In genomic region chrV:116243-116642, ce11 we compare ENCODE assay signal across 4 worm cellular contexts.
TF ChIP-seq lines count a peak whose summit lies in the region.

No protein-coding gene starts in this region.

TF ChIP-seq in whole organism, L4 larva, 104 proteins besides CTCF, POLR2A, EP300 and RAD21:
- TF ChIP-seq skn-1 (tag; optimal IDR thresholded peaks at IDR 0.05; lab: Kevin White, UChicago) (no peak), aha-1 (tag; lab: Kevin White, UChicago) (peak; percentile 65), hlh-30 (tag; optimal IDR thresholded peaks at IDR 0.05; lab: Kevin White, UChicago; ENCODE audit: insufficient read depth) (no peak), nhr-28 (tag; optimal IDR thresholded peaks at IDR 0.05; lab: Kevin White, UChicago) (no peak), egl-27 (tag; optimal IDR thresholded peaks at IDR 0.05; lab: Kevin White, UChicago) (no peak), cey-2 (tag; optimal IDR thresholded peaks at IDR 0.05; lab: Kevin White, UChicago; ENCODE audit: borderline replicate concordance, insufficient read depth) (no peak), lim-7 (GFP tag; IDR thresholded peaks at IDR 0.05; lab: Robert Waterston, UW) (0 out of 2 replicates have a peak, but pooled peaks have one; percentile 30), nhr-111 (GFP tag; optimal IDR thresholded peaks at IDR 0.05; lab: Kevin White, UChicago) (no peak), ZK337.2 (GFP tag; IDR thresholded peaks at IDR 0.05; lab: Robert Waterston, UW) (no peak), dmd-6 (GFP tag; IDR thresholded peaks at IDR 0.05; lab: Robert Waterston, UW) (no peak), aly-2 (tag; optimal IDR thresholded peaks at IDR 0.05; lab: Kevin White, UChicago) (no peak), daf-16 (GFP tag; optimal IDR thresholded peaks at IDR 0.05; lab: Kevin White, UChicago) (no peak), daf-16 (tag; optimal IDR thresholded peaks at IDR 0.05; lab: Kevin White, UChicago) (no peak), dmd-9 (GFP tag; IDR thresholded peaks at IDR 0.05; lab: Robert Waterston, UW) (no peak), nhr-41 (GFP tag; IDR thresholded peaks at IDR 0.05; lab: Robert Waterston, UW) (no peak), unc-62 (GFP tag; optimal IDR thresholded peaks at IDR 0.05 in 1 of 2; lab: Kevin White, UChicago) (peak in 1 of 2 experiments; percentile 45), unc-62 (tag; optimal IDR thresholded peaks at IDR 0.05; lab: Kevin White, UChicago) (no peak), set-16 (GFP tag; IDR thresholded peaks at IDR 0.05; lab: Robert Waterston, UW) (peak; percentile 86), nhr-237 (tag; optimal IDR thresholded peaks at IDR 0.05; lab: Kevin White, UChicago) (no peak)

TF ChIP-seq in whole organism, early embryonic, 17 proteins besides CTCF, POLR2A, EP300 and RAD21:
- TF ChIP-seq scrt-1 (GFP tag; IDR thresholded peaks at IDR 0.05; lab: Robert Waterston, UW) = peak; percentile 56; the same call in 1 of the 2 replicates
- no peak for TF ChIP-seq hmg-4 (GFP tag; optimal IDR thresholded peaks at IDR 0.05; lab: Kevin White, UChicago)

TF ChIP-seq in whole organism, late embryonic, 69 proteins besides CTCF, POLR2A, EP300 and RAD21:
- peak; percentile 31 for TF ChIP-seq sdc-2 (tag; optimal IDR thresholded peaks at IDR 0.05; lab: Kevin White, UChicago)
- TF ChIP-seq F13H6.1 (tag; optimal IDR thresholded peaks at IDR 0.05; lab: Kevin White, UChicago) = peak; percentile 12
- no peak for TF ChIP-seq eyg-1 (tag; optimal IDR thresholded peaks at IDR 0.05; lab: Kevin White, UChicago)
- peak; percentile 10 for TF ChIP-seq mec-3 (tag; optimal IDR thresholded peaks at IDR 0.05; lab: Kevin White, UChicago; ENCODE audit: borderline replicate concordance)

TF ChIP-seq in whole organism, young adult, 124 proteins besides CTCF, POLR2A, EP300 and RAD21:
- TF ChIP-seq sea-2 (GFP tag; IDR thresholded peaks at IDR 0.05; lab: Robert Waterston, UW) = 0 out of 2 replicates have a peak, but pooled peaks have one; percentile 8
- peak; percentile 72 for TF ChIP-seq zfh-2 (GFP tag; conservative IDR thresholded peaks at IDR 0.05; lab: Robert Waterston, UW)
- no peak for TF ChIP-seq cebp-1 (GFP tag; IDR thresholded peaks at IDR 0.05; lab: Robert Waterston, UW)
- TF ChIP-seq cebp-1 (tag; optimal IDR thresholded peaks at IDR 0.05; lab: Kevin White, UChicago) = no peak
- TF ChIP-seq fkh-3 (tag; optimal IDR thresholded peaks at IDR 0.05; lab: Kevin White, UChicago) = peak; percentile 9
- TF ChIP-seq egrh-3 (GFP tag; IDR thresholded peaks at IDR 0.05; lab: Robert Waterston, UW) = peak; percentile 37; the same call in 1 of the 2 replicates
